Fruit fly (Drosophila melanogaster) whole organism, embryonic: ENCODE results near the gene CG2247.

Source experiments
- Atf3 ChIP-seq: fragments of 200-800 bp; sonication (Bioruptor generic); optimal IDR thresholded peaks from 3 replicates; lab custom pipeline; 2016; ENCODE audit warnings: missing biosample characterization, missing genetic modification characterization
- Bdp1 ChIP-seq: fragments of 200-800 bp; sonication (Bioruptor generic); optimal IDR thresholded peaks from 3 replicates; lab custom pipeline; 2016; ENCODE audit warnings: missing biosample characterization, missing genetic modification characterization
- CG10321 ChIP-seq: fragments of 200-800 bp; sonication (Bioruptor generic); IDR thresholded peaks from 2 replicates; pipeline ENCODE4 v1.3.6; 2022; ENCODE audit warnings: missing biosample characterization, missing genetic modification characterization
- CG11085 ChIP-seq: fragments of 200-800 bp; sonication (Bioruptor generic); IDR thresholded peaks from 2 replicates; pipeline ENCODE4 v1.3.6; 2022; ENCODE audit warnings: missing biosample characterization, missing genetic modification characterization
- CG11695 ChIP-seq: fragments of 200-800 bp; sonication (Bioruptor generic); IDR thresholded peaks from 3 replicates; pipeline ENCODE4 v1.3.6; 2022; ENCODE audit warnings: missing biosample characterization, missing genetic modification characterization
- CG1233 ChIP-seq: fragments of 200-800 bp; sonication (Bioruptor generic); optimal IDR thresholded peaks from 4 replicates; lab custom pipeline; 2018; ENCODE audit warnings: missing biosample characterization, mild to moderate bottlenecking, missing genetic modification characterization
- CG12659 ChIP-seq: fragments of 200-800 bp; sonication (Bioruptor generic); optimal IDR thresholded peaks from 3 replicates; lab custom pipeline; 2017; ENCODE audit warnings: mild to moderate bottlenecking, missing biosample characterization, missing genetic modification reagents, missing genetic modification characterization
- CG17385 ChIP-seq: fragments of 200-800 bp; sonication (Bioruptor generic); optimal IDR thresholded peaks from 3 replicates; lab custom pipeline; 2018; ENCODE audit warnings: missing biosample characterization, mild to moderate bottlenecking, missing genetic modification characterization
- CG18599 ChIP-seq: fragments of 200-800 bp; sonication (Bioruptor generic); optimal IDR thresholded peaks from 3 replicates; lab custom pipeline; 2017; ENCODE audit warnings: missing biosample characterization, missing genetic modification characterization, mild to moderate bottlenecking, moderate library complexity, missing genetic modification reagents
- CG9817 ChIP-seq: fragments of 200-800 bp; sonication (Bioruptor generic); optimal IDR thresholded peaks from 2 replicates; lab custom pipeline; 2018; ENCODE audit warnings: missing biosample characterization, mild to moderate bottlenecking, missing genetic modification characterization, moderate library complexity
- Dip2 ChIP-seq: fragments of 200-800 bp; sonication (Bioruptor generic); IDR thresholded peaks from 2 replicates; pipeline ENCODE4 v1.3.6; 2022; ENCODE audit warnings: missing biosample characterization, missing genetic modification characterization
- GATAe ChIP-seq: fragments of 200-800 bp; sonication (Bioruptor generic); conservative IDR thresholded peaks from 2 replicates; pipeline ENCODE4 v1.3.6; 2022; ENCODE audit warnings: missing biosample characterization, missing genetic modification characterization
- Mrtf ChIP-seq: fragments of 200-800 bp; sonication (Bioruptor generic); IDR thresholded peaks from 3 replicates; pipeline ENCODE4 v1.3.6; 2022; ENCODE audit warnings: missing biosample characterization, missing genetic modification characterization
- Neu2 ChIP-seq: fragments of 200-800 bp; sonication (Bioruptor generic); optimal IDR thresholded peaks from 3 replicates; lab custom pipeline; 2016; ENCODE audit warnings: missing biosample characterization, missing genetic modification characterization, borderline replicate concordance
- Pdp1 ChIP-seq, 2 experiments: fragments of 200-800 bp; sonication (Bioruptor generic); optimal IDR thresholded peaks; 3 replicates each; lab custom pipeline; 2016; ENCODE audit warnings: missing biosample characterization in 2 of 2, missing genetic modification characterization in 2 of 2, mild to moderate bottlenecking in 1 of 2, moderate library complexity in 1 of 2
- Rx ChIP-seq: fragments of 200-800 bp; sonication (Bioruptor generic); IDR thresholded peaks from 2 replicates; pipeline ENCODE4 v1.3.6; 2022; ENCODE audit warnings: missing biosample characterization, missing genetic modification characterization
- Spps ChIP-seq: fragments of 200-800 bp; sonication (Bioruptor generic); optimal IDR thresholded peaks from 2 replicates; lab custom pipeline; 2018; ENCODE audit warnings: missing biosample characterization, mild to moderate bottlenecking, missing genetic modification characterization
- Ssrp ChIP-seq: fragments of 200-800 bp; sonication (Bioruptor generic); optimal IDR thresholded peaks from 2 replicates; lab custom pipeline; 2018; ENCODE audit warnings: missing biosample characterization, mild to moderate bottlenecking, missing genetic modification characterization, moderate library complexity
- Tbp ChIP-seq: fragments of >200 bp; optimal IDR thresholded peaks from 2 replicates; lab custom pipeline; 2018; ENCODE audit warnings: missing biosample characterization, missing genetic modification characterization
- Trl ChIP-seq, 3 experiments: fragments of >200 bp in 2 of 3; fragments of 200-800 bp in 1 of 3; sonication (Bioruptor generic) in 1 of 3; optimal IDR thresholded peaks; 2 replicates in 1 of 3; 3 replicates in 2 of 3; lab custom pipeline; 2016 to 2017; ENCODE audit warnings: missing biosample characterization in 1 of 3, missing genetic modification characterization in 1 of 3
- Xbp1 ChIP-seq: fragments of 200-800 bp; sonication (Bioruptor generic); optimal IDR thresholded peaks from 3 replicates; lab custom pipeline; 2016; ENCODE audit warnings: missing biosample characterization, mild to moderate bottlenecking, missing genetic modification characterization
- ap ChIP-seq: fragments of 200-800 bp; sonication (Bioruptor generic); IDR thresholded peaks from 2 replicates; pipeline ENCODE4 v1.3.6; 2022; ENCODE audit warnings: missing biosample characterization, missing genetic modification characterization
- ase ChIP-seq: fragments of 200-800 bp; sonication (Bioruptor generic); IDR thresholded peaks from 3 replicates; pipeline ENCODE4 v1.3.6; 2022; ENCODE audit warnings: missing biosample characterization, missing genetic modification characterization
- bab2 ChIP-seq: fragments of 200-800 bp; sonication (Bioruptor generic); optimal IDR thresholded peaks from 2 replicates; lab custom pipeline; 2016; ENCODE audit warnings: missing biosample characterization, missing genetic modification characterization
- cad ChIP-seq: fragments of >200 bp; optimal IDR thresholded peaks from 2 replicates; lab custom pipeline; 2017; ENCODE audit warnings: missing biosample characterization, missing genetic modification characterization
- caup ChIP-seq: fragments of 200-800 bp; sonication (Bioruptor generic); optimal IDR thresholded peaks from 3 replicates; lab custom pipeline; 2017; ENCODE audit warnings: missing biosample characterization, mild to moderate bottlenecking, missing genetic modification characterization, moderate library complexity; ENCODE audit not compliant: severe bottlenecking
- crol ChIP-seq: fragments of 200-800 bp; sonication (Bioruptor generic); IDR thresholded peaks from 2 replicates; pipeline ENCODE4 v1.3.6; 2022; ENCODE audit warnings: missing biosample characterization, missing genetic modification characterization
- da ChIP-seq: fragments of 200-800 bp; sonication (Bioruptor generic); optimal IDR thresholded peaks from 2 replicates; lab custom pipeline; 2016; ENCODE audit warnings: missing biosample characterization, missing genetic modification characterization
- dan ChIP-seq: fragments of 200-800 bp; sonication (Bioruptor generic); IDR thresholded peaks from 2 replicates; pipeline ENCODE4 v1.3.6; 2022; ENCODE audit warnings: missing biosample characterization, missing genetic modification characterization
- fd102C ChIP-seq: fragments of 200-800 bp; sonication (Bioruptor generic); optimal IDR thresholded peaks from 2 replicates; lab custom pipeline; 2018; ENCODE audit warnings: missing biosample characterization, mild to moderate bottlenecking, missing genetic modification characterization, moderate library complexity
- fd3F ChIP-seq: fragments of 200-800 bp; sonication (Bioruptor generic); optimal IDR thresholded peaks from 2 replicates; lab custom pipeline; 2018; ENCODE audit warnings: missing biosample characterization, mild to moderate bottlenecking, missing genetic modification characterization, moderate library complexity
- fd64A ChIP-seq: fragments of 200-800 bp; sonication (Bioruptor generic); optimal IDR thresholded peaks from 3 replicates; lab custom pipeline; 2018; ENCODE audit warnings: missing biosample characterization, mild to moderate bottlenecking, missing genetic modification characterization
- fd96Cb ChIP-seq: fragments of 200-800 bp; sonication (Bioruptor generic); optimal IDR thresholded peaks from 2 replicates; lab custom pipeline; 2018; ENCODE audit warnings: missing biosample characterization, mild to moderate bottlenecking, missing genetic modification characterization, moderate library complexity
- ftz-f1 ChIP-seq: fragments of 200-800 bp; sonication (Bioruptor generic); optimal IDR thresholded peaks from 2 replicates; lab custom pipeline; 2016; ENCODE audit warnings: missing biosample characterization, missing genetic modification characterization
- gem ChIP-seq: fragments of 200-800 bp; sonication (Bioruptor generic); optimal IDR thresholded peaks from 2 replicates; lab custom pipeline; 2019; ENCODE audit warnings: missing biosample characterization, mild to moderate bottlenecking, missing genetic modification characterization, moderate library complexity
- grau ChIP-seq: fragments of 200-800 bp; optimal IDR thresholded peaks from 3 replicates; lab custom pipeline; 2019; ENCODE audit warnings: missing biosample characterization, mild to moderate bottlenecking, missing genetic modification characterization, moderate library complexity
- hkb ChIP-seq, 2 experiments: fragments of 200-800 bp in 1 of 2; fragments of >200 bp in 1 of 2; sonication (Bioruptor generic) in 1 of 2; IDR thresholded peaks in 1 of 2; optimal IDR thresholded peaks in 1 of 2; 2 replicates each; pipeline versions ENCODE4 v1.3.6 to Lab custom; 2017 to 2022; ENCODE audit warnings: missing biosample characterization in 1 of 2, missing genetic modification characterization in 1 of 2
- ken ChIP-seq: fragments of 200-800 bp; sonication (Bioruptor generic); IDR thresholded peaks from 3 replicates; pipeline ENCODE4 v1.3.6; 2022; ENCODE audit warnings: missing biosample characterization, missing genetic modification characterization
- lmd ChIP-seq: fragments of 200-800 bp; sonication (Bioruptor generic); IDR thresholded peaks from 2 replicates; pipeline ENCODE4 v1.3.6; 2022; ENCODE audit warnings: missing biosample characterization, missing genetic modification characterization
- pb ChIP-seq: fragments of 200-800 bp; sonication (Bioruptor generic); optimal IDR thresholded peaks from 3 replicates; lab custom pipeline; 2016; ENCODE audit warnings: missing biosample characterization, missing genetic modification characterization
- phol ChIP-seq: fragments of 200-800 bp; sonication (Bioruptor generic); optimal IDR thresholded peaks from 3 replicates; lab custom pipeline; 2018; ENCODE audit warnings: missing biosample characterization, mild to moderate bottlenecking, missing genetic modification characterization, moderate library complexity
- pnt ChIP-seq: fragments of 200-800 bp; sonication (Bioruptor generic); optimal IDR thresholded peaks from 3 replicates; lab custom pipeline; 2016; ENCODE audit warnings: missing biosample characterization, missing genetic modification characterization
- sd ChIP-seq: fragments of 200-800 bp; sonication (Bioruptor generic); optimal IDR thresholded peaks from 3 replicates; lab custom pipeline; 2018; ENCODE audit warnings: missing biosample characterization, mild to moderate bottlenecking, missing genetic modification characterization, moderate library complexity
- slou ChIP-seq: fragments of 200-800 bp; sonication (Bioruptor generic); optimal IDR thresholded peaks from 3 replicates; lab custom pipeline; 2016; ENCODE audit warnings: missing biosample characterization, missing genetic modification characterization
- so ChIP-seq: fragments of 200-800 bp; sonication (Bioruptor generic); IDR thresholded peaks from 3 replicates; pipeline ENCODE4 v1.3.6; 2022; ENCODE audit warnings: missing biosample characterization, missing genetic modification characterization
- tap ChIP-seq: fragments of 200-800 bp; optimal IDR thresholded peaks from 3 replicates; lab custom pipeline; 2019; ENCODE audit warnings: missing biosample characterization, mild to moderate bottlenecking, missing genetic modification characterization, moderate library complexity
- toy ChIP-seq: fragments of 200-800 bp; sonication (Bioruptor generic); IDR thresholded peaks from 2 replicates; pipeline ENCODE4 v1.3.6; 2022; ENCODE audit warnings: missing biosample characterization, missing genetic modification characterization
- vfl ChIP-seq: fragments of 200-800 bp; sonication (Bioruptor generic); optimal IDR thresholded peaks from 2 replicates; lab custom pipeline; 2016; ENCODE audit warnings: missing biosample characterization, missing genetic modification characterization
- wor ChIP-seq: fragments of 200-800 bp; sonication (Bioruptor generic); IDR thresholded peaks from 2 replicates; pipeline ENCODE4 v1.3.6; 2022; ENCODE audit warnings: missing biosample characterization, missing genetic modification characterization

Gene CG2247

DNA sequence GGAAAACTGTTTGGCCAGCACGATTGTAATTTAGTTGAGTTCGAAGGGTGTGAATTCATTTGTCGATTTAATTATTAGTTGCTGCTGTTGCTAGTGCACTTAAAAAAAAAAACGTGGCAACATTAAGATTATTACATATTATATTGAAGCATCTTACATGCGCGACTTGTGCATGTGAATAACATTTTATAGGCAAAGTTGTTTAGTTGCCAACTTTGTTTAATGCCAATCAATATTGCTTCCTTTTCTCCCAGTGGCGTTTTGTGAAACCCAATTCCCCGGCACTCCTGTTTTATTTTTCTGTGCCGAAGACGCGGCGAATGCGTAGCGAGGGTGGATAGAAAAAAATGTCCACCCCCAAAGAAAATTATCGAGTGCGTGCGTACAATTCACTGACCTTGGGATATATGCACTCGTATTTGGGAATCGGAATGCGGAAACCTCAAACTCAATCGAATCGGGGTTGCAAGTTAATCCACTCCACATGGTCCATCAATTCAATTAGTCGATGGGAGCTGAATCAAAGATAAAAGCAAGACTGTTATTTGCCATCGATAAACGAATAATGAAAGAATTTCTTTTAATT lies 17.6 kb upstream of the CG2247 start (continued):
- TF ChIP-seq Atf3 (GFP tag; lab: Kevin White, UChicago) (peak; percentile 40), CG12659 (no peak), da (GFP tag; lab: Kevin White, UChicago) (no peak), bab2 (GFP tag; lab: Kevin White, UChicago) (peak; percentile 46), Xbp1 (GFP tag; lab: Kevin White, UChicago) (peak; percentile 61), CG10321 (GFP tag; lab: Robert Waterston, UW) (no peak), fd64A (GFP tag; lab: Kevin White, UChicago) (peak; percentile 33), CG17385 (GFP tag; lab: Kevin White, UChicago) (peak; percentile 37), Mrtf (GFP tag; lab: Robert Waterston, UW) (peak; percentile 26; the same call in 1 of the 3 replicates), wor (peak; percentile 38; the same call in 1 of the 2 replicates), Pdp1 (GFP tag; optimal IDR thresholded peaks at IDR 0.05; lab: Kevin White, UChicago) (peak; percentile 20 to 47), Ssrp (tag; lab: Kevin White, UChicago) (peak; percentile 65), pnt (GFP tag; lab: Kevin White, UChicago) (no peak), ase (GFP tag; lab: Robert Waterston, UW) (0 out of 3 replicates have a peak, but pooled peaks have one; percentile 37), ftz-f1 (GFP tag; lab: Kevin White, UChicago) (no peak), so (no peak; the same call in 2 of the 3 replicates), slou (GFP tag; lab: Kevin White, UChicago) (peak; percentile 32), fd102C (no peak), cad (no peak), Spps (tag; lab: Kevin White, UChicago) (peak; percentile 67), pb (GFP tag; lab: Kevin White, UChicago) (peak; percentile 19), CG9817 (tag; lab: Kevin White, UChicago) (peak; percentile 12), vfl (no peak), phol (tag; lab: Kevin White, UChicago) (peak; percentile 67), fd3F (no peak), tap (tag; lab: Kevin White, UChicago) (peak; percentile 35), Rx (GFP tag; lab: Robert Waterston, UW) (peak; percentile 63; the same call in 1 of the 2 replicates), ap (GFP tag; lab: Robert Waterston, UW) (no peak), Bdp1 (GFP tag; lab: Kevin White, UChicago) (no peak), fd96Cb (tag; lab: Kevin White, UChicago) (peak; percentile 68), ken (GFP tag; lab: Robert Waterston, UW) (peak; percentile 61; the same call in 1 of the 3 replicates), lmd (peak; percentile 51; the same call in 1 of the 2 replicates), CG11085 (no peak), Trl (optimal IDR thresholded peaks at IDR 0.05; lab: Kevin White, UChicago) (no peak), Trl (GFP tag; optimal IDR thresholded peaks at IDR 0.05; lab: Kevin White, UChicago) (peak; percentile 0), sd (tag; lab: Kevin White, UChicago) (no peak), gem (tag; lab: Kevin White, UChicago) (peak; percentile 77), grau (tag; lab: Kevin White, UChicago) (peak; percentile 22), Tbp (no peak), CG18599 (GFP tag; lab: Kevin White, UChicago) (peak; percentile 54), CG11695 (GFP tag; lab: Robert Waterston, UW) (peak; percentile 55; the same call in 1 of the 3 replicates), crol (GFP tag; lab: Robert Waterston, UW) (no peak), toy (GFP tag; lab: Robert Waterston, UW) (no peak), Dip2 (GFP tag; lab: Robert Waterston, UW) (no peak), hkb (optimal IDR thresholded peaks at IDR 0.05; lab: Kevin White, UChicago) (no peak), hkb (GFP tag; IDR thresholded peaks at IDR 0.05; lab: Robert Waterston, UW) (peak; percentile 69), caup (GFP tag; lab: Kevin White, UChicago) (no peak), CG1233 (GFP tag; lab: Kevin White, UChicago) (peak; percentile 3), dan (GFP tag; lab: Robert Waterston, UW) (no peak), Neu2 (GFP tag; lab: Kevin White, UChicago) (no peak), GATAe (GFP tag; lab: Robert Waterston, UW) (no peak)
